Worm (Caenorhabditis elegans) whole organism, L3 larva: Measurements from ENCODE around the gene T23G7.3.

Experiments
- R02D3.7 ChIP-seq: fragments of 150-350 bp; optimal IDR thresholded peaks from 2 replicates; lab custom pipeline; 2014; ENCODE audit warnings: missing biosample characterization, missing genetic modification characterization
- ZK546.5 ChIP-seq: sonication (generic microtip); optimal IDR thresholded peaks from 2 replicates; lab custom pipeline; 2017; ENCODE audit warnings: missing biosample characterization, missing genetic modification characterization
- aly-2 ChIP-seq: fragments of 150-350 bp; optimal IDR thresholded peaks from 2 replicates; lab custom pipeline; 2014; ENCODE audit warnings: missing biosample characterization, missing genetic modification characterization
- ama-1 ChIP-seq: fragments of 150-350 bp; optimal IDR thresholded peaks from 2 replicates; lab custom pipeline; 2018
- ceh-82 ChIP-seq: fragments of 150-350 bp; optimal IDR thresholded peaks from 2 replicates; lab custom pipeline; 2014; ENCODE audit warnings: missing biosample characterization, missing genetic modification characterization
- ceh-9 ChIP-seq: sonication (generic microtip); optimal IDR thresholded peaks from 2 replicates; lab custom pipeline; 2018; ENCODE audit warnings: missing biosample characterization, missing genetic modification characterization
- daf-12 ChIP-seq: fragments of 150-350 bp; optimal IDR thresholded peaks from 2 replicates; lab custom pipeline; 2014; ENCODE audit warnings: missing biosample characterization, missing genetic modification reagents, missing genetic modification characterization
- egl-27 ChIP-seq: sonication (generic microtip); optimal IDR thresholded peaks from 4 replicates; lab custom pipeline; 2017; ENCODE audit warnings: missing biosample characterization, missing genetic modification reagents, missing genetic modification characterization
- egl-5 ChIP-seq: fragments of 150-350 bp; optimal IDR thresholded peaks from 2 replicates; lab custom pipeline; 2017; ENCODE audit warnings: missing biosample characterization, missing genetic modification reagents, missing genetic modification characterization, inconsistent platforms
- elt-1 ChIP-seq: fragments of 150-350 bp; optimal IDR thresholded peaks from 2 replicates; lab custom pipeline; 2014; ENCODE audit warnings: missing biosample characterization, missing genetic modification characterization
- elt-2 ChIP-seq: sonication (generic microtip); optimal IDR thresholded peaks from 2 replicates; lab custom pipeline; 2016; ENCODE audit warnings: missing genetic modification reagents, mild to moderate bottlenecking, missing genetic modification characterization, missing compliant biosample characterization
- elt-3 ChIP-seq, 3 experiments: fragments of 150-350 bp in 1 of 3; sonication (generic microtip) in 2 of 3; optimal IDR thresholded peaks; 2 replicates in 2 of 3; 4 replicates in 1 of 3; lab custom pipeline; 2014 to 2017; ENCODE audit warnings: missing biosample characterization in 3 of 3, missing genetic modification characterization in 3 of 3
- fkh-2 ChIP-seq: fragments of 150-350 bp; optimal IDR thresholded peaks from 2 replicates; lab custom pipeline; 2014; ENCODE audit warnings: missing biosample characterization, missing genetic modification reagents, missing genetic modification characterization
- hmg-11 ChIP-seq: sonication (generic microtip); optimal IDR thresholded peaks from 2 replicates; lab custom pipeline; 2016; ENCODE audit warnings: missing genetic modification characterization, missing compliant biosample characterization
- jun-1 ChIP-seq: fragments of 150-350 bp; optimal IDR thresholded peaks from 2 replicates; lab custom pipeline; 2014; ENCODE audit warnings: missing biosample characterization, missing genetic modification reagents, missing genetic modification characterization
- lin-15B ChIP-seq: fragments of 150-350 bp; optimal IDR thresholded peaks from 2 replicates; lab custom pipeline; 2014; ENCODE audit warnings: missing biosample characterization, missing genetic modification characterization
- lin-39 ChIP-seq: fragments of 150-350 bp; optimal IDR thresholded peaks from 2 replicates; lab custom pipeline; 2018; ENCODE audit warnings: missing biosample characterization, missing genetic modification reagents, missing genetic modification characterization
- lsy-12 ChIP-seq: sonication (generic microtip); optimal IDR thresholded peaks from 2 replicates; lab custom pipeline; 2016; ENCODE audit warnings: mild to moderate bottlenecking, missing genetic modification characterization, missing compliant biosample characterization
- mdl-1 ChIP-seq: fragments of 150-350 bp; optimal IDR thresholded peaks from 2 replicates; lab custom pipeline; 2014; ENCODE audit warnings: missing biosample characterization, missing genetic modification characterization
- mml-1 ChIP-seq: fragments of 150-350 bp; sonication (generic microtip); optimal IDR thresholded peaks from 3 replicates; lab custom pipeline; 2014; ENCODE audit warnings: missing biosample characterization, missing genetic modification characterization
- nfya-1 ChIP-seq: sonication (generic microtip); optimal IDR thresholded peaks from 2 replicates; lab custom pipeline; 2017; ENCODE audit warnings: missing genetic modification characterization, mild to moderate bottlenecking, missing compliant biosample characterization, antibody characterized with exemption, moderate library complexity; ENCODE audit not compliant: insufficient read depth
- nhr-11 ChIP-seq: fragments of 150-350 bp; optimal IDR thresholded peaks from 2 replicates; lab custom pipeline; 2014; ENCODE audit warnings: missing biosample characterization, missing genetic modification characterization
- nhr-12 ChIP-seq: fragments of 150-350 bp; optimal IDR thresholded peaks from 2 replicates; lab custom pipeline; 2014; ENCODE audit warnings: missing biosample characterization, missing genetic modification characterization
- nhr-23 ChIP-seq: fragments of 150-350 bp; optimal IDR thresholded peaks from 2 replicates; lab custom pipeline; 2014; ENCODE audit warnings: missing biosample characterization, missing genetic modification reagents, missing genetic modification characterization
- nhr-237 ChIP-seq: fragments of 150-350 bp; optimal IDR thresholded peaks from 2 replicates; lab custom pipeline; 2014; ENCODE audit warnings: missing biosample characterization, missing genetic modification characterization
- nhr-25 ChIP-seq: sonication (generic microtip); optimal IDR thresholded peaks from 2 replicates; lab custom pipeline; 2017; ENCODE audit warnings: missing biosample characterization, missing genetic modification characterization
- nhr-28 ChIP-seq: fragments of 150-350 bp; optimal IDR thresholded peaks from 2 replicates; lab custom pipeline; 2014; ENCODE audit warnings: missing biosample characterization, missing genetic modification characterization
- nhr-43 ChIP-seq: sonication (generic microtip); optimal IDR thresholded peaks from 2 replicates; lab custom pipeline; 2016; ENCODE audit warnings: mild to moderate bottlenecking, missing genetic modification characterization, missing compliant biosample characterization; ENCODE audit not compliant: poor library complexity, severe bottlenecking
- nhr-67 ChIP-seq: fragments of 150-350 bp; optimal IDR thresholded peaks from 2 replicates; lab custom pipeline; 2014; ENCODE audit warnings: missing biosample characterization, missing genetic modification characterization
- nhr-76 ChIP-seq: fragments of 150-350 bp; sonication (generic microtip); optimal IDR thresholded peaks from 5 replicates; lab custom pipeline; 2014; ENCODE audit warnings: missing biosample characterization, missing genetic modification characterization
- nhr-77 ChIP-seq: fragments of 150-350 bp; optimal IDR thresholded peaks from 2 replicates; lab custom pipeline; 2014; ENCODE audit warnings: missing biosample characterization, missing genetic modification characterization
- pha-4 ChIP-seq: fragments of 150-350 bp; optimal IDR thresholded peaks from 2 replicates; lab custom pipeline; 2014; ENCODE audit warnings: missing biosample characterization, missing genetic modification reagents, missing genetic modification characterization
- sea-2 ChIP-seq: fragments of 150-350 bp; sonication (generic microtip); optimal IDR thresholded peaks from 4 replicates; lab custom pipeline; 2014; ENCODE audit warnings: missing biosample characterization, missing genetic modification reagents, missing genetic modification characterization
- skn-1 ChIP-seq: fragments of 150-350 bp; optimal IDR thresholded peaks from 2 replicates; lab custom pipeline; 2014; ENCODE audit warnings: missing biosample characterization, missing genetic modification characterization
- unc-39 ChIP-seq: sonication (generic microtip); optimal IDR thresholded peaks from 4 replicates; lab custom pipeline; 2017; ENCODE audit warnings: missing biosample characterization, missing genetic modification characterization
- zag-1 ChIP-seq: fragments of 150-350 bp; optimal IDR thresholded peaks from 2 replicates; lab custom pipeline; 2014; ENCODE audit warnings: missing biosample characterization, missing genetic modification characterization
- ztf-4 ChIP-seq: fragments of 150-350 bp; optimal IDR thresholded peaks from 2 replicates; lab custom pipeline; 2014; ENCODE audit warnings: missing biosample characterization, missing genetic modification characterization

T23G7.3 gene

ce11 chrII:9178811-9179210 lies 11.2 kb upstream of the T23G7.3 start:
- no peak for TF ChIP-seq nhr-43 (tag; lab: Kevin White, UChicago)
- TF ChIP-seq lin-15B (tag; lab: Kevin White, UChicago) = no peak
- no peak for TF ChIP-seq egl-27 (tag; lab: Kevin White, UChicago)
- no peak for TF ChIP-seq R02D3.7 (tag; lab: Kevin White, UChicago)
- no peak for TF ChIP-seq nhr-237 (tag; lab: Kevin White, UChicago)

ce11 chrII:9177080-9177479 lies 9.4 kb upstream of the T23G7.3 start, which contains the start of the genes sec-5 and pir-1:
Gene sec-5, minus strand, starts transcription at chrII:9177152.
Gene pir-1, plus strand, starts transcription at chrII:9177300.
- TF ChIP-seq egl-5 (tag; lab: Kevin White, UChicago) (peak; percentile 40), nfya-1 (tag; lab: Kevin White, UChicago) (peak; percentile 45), ztf-4 (tag; lab: Kevin White, UChicago) (no peak), mml-1 (tag; lab: Kevin White, UChicago) (no peak), mdl-1 (tag; lab: Kevin White, UChicago) (no peak), nhr-11 (tag; lab: Kevin White, UChicago) (no peak), lin-39 (tag; lab: Kevin White, UChicago) (peak; percentile 48), elt-2 (tag; lab: Kevin White, UChicago) (peak; percentile 16), hmg-11 (tag; lab: Kevin White, UChicago) (peak; percentile 23), lin-15B (tag; lab: Kevin White, UChicago) (peak; percentile 58), pha-4 (peak; percentile 82)

ce11 chrII:9176523-9176922 lies 8.9 kb upstream of the T23G7.3 start:
- no peak for TF ChIP-seq egl-27 (tag; lab: Kevin White, UChicago)
- TF ChIP-seq ama-1 (lab: Kevin White, UChicago) = no peak
- no peak for TF ChIP-seq aly-2 (tag; lab: Kevin White, UChicago)

- TF ChIP-seq nfya-1 (tag; lab: Kevin White, UChicago) (no peak), lsy-12 (no peak), elt-1 (no peak), skn-1 (no peak), hmg-11 (tag; lab: Kevin White, UChicago) (no peak), ztf-4 (tag; lab: Kevin White, UChicago) (no peak), unc-39 (tag; lab: Kevin White, UChicago) (no peak), elt-3 (tag; optimal IDR thresholded peaks at IDR 0.05; lab: Kevin White, UChicago) (no peak), aly-2 (tag; lab: Kevin White, UChicago) (no peak), ZK546.5 (no peak), nhr-12 (no peak), pha-4 (no peak), nhr-23 (tag; lab: Kevin White, UChicago) (no peak), sea-2 (GFP tag; lab: Kevin White, UChicago) (no peak), jun-1 (no peak), nhr-28 (tag; lab: Kevin White, UChicago) (no peak), mml-1 (tag; lab: Kevin White, UChicago) (no peak)
These were observed 5.8 kb upstream of the T23G7.3 start for ce11 chrII:9173471-9173870.

ce11 chrII:9172849-9173248 lies 5.2 kb upstream of the T23G7.3 start, which contains the start of gene T23G7.2:
Gene T23G7.2, minus strand, starts transcription at chrII:9172949.
- TF ChIP-seq R02D3.7 (tag; lab: Kevin White, UChicago) = no peak

ce11 chrII:9171466-9172187 lies 4.0 kb upstream of the T23G7.3 start:
- TF ChIP-seq nhr-28 (tag; lab: Kevin White, UChicago) (no peak), egl-27 (tag; lab: Kevin White, UChicago) (no peak), nfya-1 (tag; lab: Kevin White, UChicago) (no peak), nhr-12 (no peak), nhr-25 (tag; lab: Kevin White, UChicago) (no peak), elt-1 (no peak), ceh-82 (tag; lab: Kevin White, UChicago) (no peak), nhr-67 (no peak), zag-1 (tag; lab: Kevin White, UChicago) (no peak), ceh-9 (tag; lab: Kevin White, UChicago) (no peak), daf-12 (tag; lab: Kevin White, UChicago) (no peak), nhr-77 (no peak), nhr-76 (tag; lab: Kevin White, UChicago) (no peak), nhr-43 (tag; lab: Kevin White, UChicago) (no peak), nhr-11 (tag; lab: Kevin White, UChicago) (no peak), mdl-1 (tag; lab: Kevin White, UChicago) (no peak), mml-1 (tag; lab: Kevin White, UChicago) (no peak), fkh-2 (tag; lab: Kevin White, UChicago) (no peak)
